Worm (Caenorhabditis elegans) whole organism, midembryonic: Measurements from ENCODE around the gene srv-29.

Source experiments
- cog-1 ChIP-seq: sonication (generic microtip); optimal IDR thresholded peaks from 2 replicates; lab custom pipeline; 2016; ENCODE audit warnings: missing genetic modification characterization, missing compliant biosample characterization
- klf-2 ChIP-seq: fragments of 200-800 bp; sonication (Bioruptor generic); conservative IDR thresholded peaks from 2 replicates; pipeline ENCODE4 v1.3.6; 2022; ENCODE audit warnings: missing genetic modification reagents, missing genetic modification characterization, missing compliant biosample characterization
- ztf-23 ChIP-seq: fragments of 200-800 bp; sonication (Bioruptor generic); IDR thresholded peaks from 2 replicates; pipeline ENCODE4 v1.3.6; 2022; ENCODE audit warnings: missing genetic modification reagents, missing genetic modification characterization, missing compliant biosample characterization

DNA sequence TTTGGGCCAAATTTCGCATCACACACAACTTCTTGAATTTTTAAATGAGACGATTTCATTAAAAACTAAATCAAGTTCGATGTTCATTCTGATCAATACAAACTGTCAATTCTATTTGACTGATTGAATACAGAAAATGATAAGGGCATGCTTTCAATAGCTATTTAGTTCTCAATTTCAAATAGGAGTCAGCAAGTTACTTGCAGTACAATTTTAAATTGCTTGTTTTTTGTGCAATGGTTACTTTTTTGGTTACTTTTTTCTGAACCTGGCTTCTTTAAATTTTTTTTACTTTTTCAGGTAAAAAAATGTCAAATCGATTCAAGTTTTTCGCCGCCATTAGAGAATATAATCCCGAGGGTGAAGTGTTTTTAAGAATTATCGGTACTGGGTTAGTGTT, 41.3 kb downstream of the srv-29 start, which contains the start of gene C49A9.2:
- no peak for TF ChIP-seq cog-1 (tag; lab: Kevin White, UChicago)
- TF ChIP-seq klf-2 (GFP tag; lab: Robert Waterston, UW), result no peak
- no peak for TF ChIP-seq ztf-23
